Worm (Caenorhabditis elegans) whole organism, L3 larva: ENCODE measurements around the gene Y55F3BR.11.

ENCODE experiments used
- R02D3.7 ChIP-seq: fragments of 150-350 bp; optimal IDR thresholded peaks from 2 replicates; lab custom pipeline; 2014; ENCODE audit warnings: missing biosample characterization, missing genetic modification characterization
- ZK546.5 ChIP-seq: sonication (generic microtip); optimal IDR thresholded peaks from 2 replicates; lab custom pipeline; 2017; ENCODE audit warnings: missing biosample characterization, missing genetic modification characterization
- aly-2 ChIP-seq: fragments of 150-350 bp; optimal IDR thresholded peaks from 2 replicates; lab custom pipeline; 2014; ENCODE audit warnings: missing biosample characterization, missing genetic modification characterization
- ama-1 ChIP-seq: fragments of 150-350 bp; optimal IDR thresholded peaks from 2 replicates; lab custom pipeline; 2018
- ceh-82 ChIP-seq: fragments of 150-350 bp; optimal IDR thresholded peaks from 2 replicates; lab custom pipeline; 2014; ENCODE audit warnings: missing biosample characterization, missing genetic modification characterization
- ceh-9 ChIP-seq: sonication (generic microtip); optimal IDR thresholded peaks from 2 replicates; lab custom pipeline; 2018; ENCODE audit warnings: missing biosample characterization, missing genetic modification characterization
- fkh-10 ChIP-seq: sonication (generic microtip); optimal IDR thresholded peaks from 2 replicates; lab custom pipeline; 2017; ENCODE audit warnings: missing biosample characterization, missing genetic modification reagents, missing genetic modification characterization
- mml-1 ChIP-seq: fragments of 150-350 bp; sonication (generic microtip); optimal IDR thresholded peaks from 3 replicates; lab custom pipeline; 2014; ENCODE audit warnings: missing biosample characterization, missing genetic modification characterization
- nhr-23 ChIP-seq: fragments of 150-350 bp; optimal IDR thresholded peaks from 2 replicates; lab custom pipeline; 2014; ENCODE audit warnings: missing biosample characterization, missing genetic modification reagents, missing genetic modification characterization
- unc-39 ChIP-seq: sonication (generic microtip); optimal IDR thresholded peaks from 4 replicates; lab custom pipeline; 2017; ENCODE audit warnings: missing biosample characterization, missing genetic modification characterization
- unc-62 ChIP-seq: fragments of 150-350 bp; sonication (generic microtip); optimal IDR thresholded peaks from 4 replicates; lab custom pipeline; 2014; ENCODE audit warnings: missing biosample characterization, missing genetic modification reagents, missing genetic modification characterization
- ztf-4 ChIP-seq: fragments of 150-350 bp; optimal IDR thresholded peaks from 2 replicates; lab custom pipeline; 2014; ENCODE audit warnings: missing biosample characterization, missing genetic modification characterization

DNA sequence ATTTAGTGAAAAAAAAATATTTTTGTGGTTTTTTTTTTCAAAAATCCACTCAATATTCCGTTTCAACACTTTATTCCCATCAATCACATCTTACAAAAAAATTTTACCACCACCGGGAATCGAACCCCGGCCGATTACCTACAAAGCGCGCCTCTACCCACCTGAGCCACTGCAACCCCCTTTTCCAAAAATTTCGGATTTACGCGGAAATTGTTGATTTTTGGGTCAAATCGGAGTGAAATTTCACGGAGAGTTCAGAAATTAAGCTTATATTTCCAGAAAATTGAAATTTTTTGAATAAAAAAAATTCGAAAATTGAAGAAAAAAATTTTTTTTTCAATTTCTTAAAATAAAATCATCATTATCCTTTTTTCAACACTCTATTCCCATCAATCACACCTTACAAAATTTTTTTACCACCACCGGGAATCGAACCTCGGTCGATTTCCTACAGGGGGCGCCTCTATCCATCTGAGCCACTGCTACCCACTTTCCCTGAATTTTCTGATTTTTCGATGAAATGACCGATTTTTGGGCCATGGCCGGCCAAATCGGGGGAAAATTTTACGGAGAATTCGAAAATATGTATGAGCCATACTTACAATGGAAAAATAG lies 18.3 kb downstream of the Y55F3BR.11 start:
- TF ChIP-seq ceh-82 (no peak), ztf-4 (tag; lab: Kevin White, UChicago) (no peak), nhr-23 (tag; lab: Kevin White, UChicago) (no peak), ZK546.5 (no peak), aly-2 (no peak), unc-39 (tag; lab: Kevin White, UChicago) (no peak), unc-62 (GFP tag; lab: Kevin White, UChicago) (no peak), fkh-10 (GFP tag; lab: Kevin White, UChicago) (no peak), ceh-9 (tag; lab: Kevin White, UChicago) (no peak), mml-1 (tag; lab: Kevin White, UChicago) (no peak), R02D3.7 (no peak), ama-1 (lab: Kevin White, UChicago) (no peak)
